Worm (Caenorhabditis elegans): ENCODE data around the gene clec-72.

clec-72 gene

ce11 chrIV:3918160-3918559 is 26.5 kb upstream of the clec-72 start, which contains the start of gene F56D6.23 (continued):
- TF ChIP-seq F37D6.2 (tag; optimal IDR thresholded peaks at IDR 0.05), result no peak
- TF ChIP-seq fos-1 (tag; optimal IDR thresholded peaks at IDR 0.05), result no peak

- TF ChIP-seq nhr-48 (tag; optimal IDR thresholded peaks at IDR 0.05) (no peak), nhr-10 (tag; optimal IDR thresholded peaks at IDR 0.05) (no peak), hmg-1.1 (GFP tag; IDR thresholded peaks at IDR 0.05) (no peak), F49E8.2 (tag; optimal IDR thresholded peaks at IDR 0.05; ENCODE audit: borderline replicate concordance) (no peak), nhr-6 (tag; optimal IDR thresholded peaks at IDR 0.05) (no peak), snpc-1.2 (GFP tag; IDR thresholded peaks at IDR 0.05) (no peak), daf-19 (GFP tag; conservative IDR thresholded peaks at IDR 0.05) (no peak), dpl-1 (GFP tag; optimal IDR thresholded peaks at IDR 0.05) (no peak), F10B5.3 (tag; optimal IDR thresholded peaks at IDR 0.05) (no peak), zfp-2 (tag; optimal IDR thresholded peaks at IDR 0.05) (no peak), unc-39 (tag; optimal IDR thresholded peaks at IDR 0.05) (no peak), F37D6.2 (tag; optimal IDR thresholded peaks at IDR 0.05) (no peak), lin-29 (GFP tag; IDR thresholded peaks at IDR 0.05) (no peak), fos-1 (tag; optimal IDR thresholded peaks at IDR 0.05) (no peak), ztf-11 (tag; optimal IDR thresholded peaks at IDR 0.05) (no peak), rbr-2 (tag; optimal IDR thresholded peaks at IDR 0.05) (no peak), unc-62 (GFP tag; optimal IDR thresholded peaks at IDR 0.05 in 1 of 2) (no peak), unc-62 (tag; optimal IDR thresholded peaks at IDR 0.05) (no peak), tra-1 (GFP tag; IDR thresholded peaks at IDR 0.05) (no peak)
Observed at ce11 chrIV:3919506-3919905, 25.1 kb upstream of the clec-72 start, which contains the start of gene srz-19. srz-19 (plus strand) TSS chrIV:3919806.

ce11 chrIV:3921898-3922297 is 22.7 kb upstream of the clec-72 start, which contains the start of gene clec-67:
clec-67 (plus strand) TSS chrIV:3922165.
- TF ChIP-seq jun-1 (tag; optimal IDR thresholded peaks at IDR 0.05) (no peak), ZK546.5 (tag; optimal IDR thresholded peaks at IDR 0.05) (no peak), aha-1 (tag) (no peak), zip-11 (GFP tag; IDR thresholded peaks at IDR 0.05) (no peak), pqm-1 (tag; optimal IDR thresholded peaks at IDR 0.05) (peak; percentile 78), nhr-10 (tag; optimal IDR thresholded peaks at IDR 0.05) (no peak), egl-27 (tag; optimal IDR thresholded peaks at IDR 0.05) (no peak), nhr-25 (tag; optimal IDR thresholded peaks at IDR 0.05; ENCODE audit: borderline replicate concordance, insufficient read depth) (no peak), lim-7 (GFP tag; IDR thresholded peaks at IDR 0.05) (no peak), R02D3.7 (tag; optimal IDR thresholded peaks at IDR 0.05) (no peak), spr-1 (tag; optimal IDR thresholded peaks at IDR 0.05) (no peak), mdt-29 (GFP tag; IDR thresholded peaks at IDR 0.05) (no peak), attf-4 (tag; optimal IDR thresholded peaks at IDR 0.05) (no peak), ceh-28 (tag; optimal IDR thresholded peaks at IDR 0.05) (no peak), tag-97 (GFP tag; IDR thresholded peaks at IDR 0.05) (no peak), mes-2 (tag; optimal IDR thresholded peaks at IDR 0.05; ENCODE audit: poor library complexity, severe bottlenecking) (no peak), lir-3 (tag; optimal IDR thresholded peaks at IDR 0.05) (no peak), ztf-11 (tag; optimal IDR thresholded peaks at IDR 0.05) (no peak), ceh-62 (tag; optimal IDR thresholded peaks at IDR 0.05) (no peak), hmg-1.1 (GFP tag; IDR thresholded peaks at IDR 0.05) (no peak), set-16 (GFP tag; IDR thresholded peaks at IDR 0.05) (no peak), fos-1 (tag; optimal IDR thresholded peaks at IDR 0.05) (no peak), hlh-30 (tag; optimal IDR thresholded peaks at IDR 0.05; ENCODE audit: insufficient read depth) (no peak), mxl-2 (GFP tag; conservative IDR thresholded peaks at IDR 0.05) (no peak), daf-16 (GFP tag; optimal IDR thresholded peaks at IDR 0.05) (no peak), daf-16 (tag; optimal IDR thresholded peaks at IDR 0.05) (peak; percentile 57), unc-130 (GFP tag; optimal IDR thresholded peaks at IDR 0.05) (no peak), ces-1 (GFP tag; optimal IDR thresholded peaks at IDR 0.05) (no peak), F49E8.2 (tag; optimal IDR thresholded peaks at IDR 0.05; ENCODE audit: borderline replicate concordance) (no peak), lin-1 (GFP tag; IDR thresholded peaks at IDR 0.05) (no peak), gei-8 (GFP tag; optimal IDR thresholded peaks at IDR 0.05) (no peak), hif-1 (tag; optimal IDR thresholded peaks at IDR 0.05) (no peak), ZK337.2 (GFP tag; IDR thresholded peaks at IDR 0.05) (no peak), madf-9 (GFP tag; conservative IDR thresholded peaks at IDR 0.05) (no peak), egl-43 (GFP tag; IDR thresholded peaks at IDR 0.05) (no peak)
